Fruit fly (Drosophila melanogaster) whole organism, embryonic: ENCODE results near the gene htk.

Experiments used
- Ada2b ChIP-seq: fragments of 200-800 bp; sonication (Bioruptor generic); IDR thresholded peaks from 2 replicates; pipeline ENCODE4 v1.3.6; 2022; ENCODE audit warnings: missing biosample characterization, missing genetic modification characterization
- CG10267 ChIP-seq: fragments of 200-800 bp; sonication (Bioruptor generic); optimal IDR thresholded peaks from 2 replicates; lab custom pipeline; 2018; ENCODE audit warnings: missing biosample characterization, mild to moderate bottlenecking, missing genetic modification characterization, moderate library complexity
- CG10366 ChIP-seq: fragments of 200-800 bp; sonication (Bioruptor generic); IDR thresholded peaks from 2 replicates; pipeline ENCODE4 v1.3.6; 2022; ENCODE audit warnings: missing biosample characterization, missing genetic modification characterization
- CG14710 ChIP-seq: fragments of 200-800 bp; sonication (Bioruptor generic); optimal IDR thresholded peaks from 3 replicates; lab custom pipeline; 2019; ENCODE audit warnings: missing biosample characterization, mild to moderate bottlenecking, missing genetic modification characterization, moderate library complexity
- CG14860 ChIP-seq: fragments of 200-800 bp; sonication (Bioruptor generic); IDR thresholded peaks from 3 replicates; pipeline ENCODE4 v1.3.6; 2022; ENCODE audit warnings: missing biosample characterization, missing genetic modification characterization; ENCODE audit not compliant: partially characterized antibody
- CG15514 ChIP-seq: fragments of 200-800 bp; sonication (Bioruptor generic); optimal IDR thresholded peaks from 3 replicates; lab custom pipeline; 2017; ENCODE audit warnings: missing biosample characterization, missing genetic modification characterization, mild to moderate bottlenecking, moderate library complexity, missing genetic modification reagents
- CG1603 ChIP-seq: fragments of 200-800 bp; sonication (Bioruptor generic); optimal IDR thresholded peaks from 2 replicates; lab custom pipeline; 2019; ENCODE audit warnings: missing biosample characterization, mild to moderate bottlenecking, missing genetic modification characterization, moderate library complexity
- CG18619 ChIP-seq: fragments of 200-800 bp; sonication (Bioruptor generic); optimal IDR thresholded peaks from 3 replicates; lab custom pipeline; 2017; ENCODE audit warnings: missing biosample characterization, mild to moderate bottlenecking, missing genetic modification characterization
- CG2116 ChIP-seq: fragments of 200-800 bp; sonication (Bioruptor generic); optimal IDR thresholded peaks from 3 replicates; lab custom pipeline; 2018; ENCODE audit warnings: missing biosample characterization, mild to moderate bottlenecking, missing genetic modification characterization
- CG30020 ChIP-seq: fragments of 200-800 bp; optimal IDR thresholded peaks from 2 replicates; lab custom pipeline; 2019; ENCODE audit warnings: missing biosample characterization, mild to moderate bottlenecking, missing genetic modification characterization, moderate library complexity
- CG32532 ChIP-seq: fragments of 200-800 bp; sonication (Bioruptor generic); IDR thresholded peaks from 2 replicates; pipeline ENCODE4 v1.3.6; 2022; ENCODE audit warnings: missing biosample characterization, missing genetic modification characterization
- CG34224 ChIP-seq: fragments of 200-800 bp; sonication (Bioruptor generic); IDR thresholded peaks from 3 replicates; pipeline ENCODE4 v1.3.6; 2022; ENCODE audit warnings: missing biosample characterization, missing genetic modification characterization; ENCODE audit not compliant: partially characterized antibody
- CG3847 ChIP-seq: fragments of 200-800 bp; sonication (Bioruptor generic); IDR thresholded peaks from 2 replicates; pipeline ENCODE4 v1.3.6; 2022; ENCODE audit warnings: missing biosample characterization, missing genetic modification characterization
- CG4617 ChIP-seq: fragments of 200-800 bp; sonication (Bioruptor generic); optimal IDR thresholded peaks from 3 replicates; lab custom pipeline; 2016; ENCODE audit warnings: missing biosample characterization, missing genetic modification characterization, borderline replicate concordance
- CG5953 ChIP-seq: fragments of 200-800 bp; sonication (Bioruptor generic); IDR thresholded peaks from 2 replicates; pipeline ENCODE4 v1.3.6; 2022; ENCODE audit warnings: missing biosample characterization, missing genetic modification characterization
- CG7963 ChIP-seq: fragments of 200-800 bp; sonication (Bioruptor generic); IDR thresholded peaks from 3 replicates; pipeline ENCODE4 v1.3.6; 2022; ENCODE audit warnings: missing biosample characterization, missing genetic modification characterization; ENCODE audit not compliant: partially characterized antibody
- CG8290 ChIP-seq, 3 experiments: fragments of 200-800 bp; sonication (Bioruptor generic); optimal IDR thresholded peaks; 2 replicates each; lab custom pipeline; 2016 to 2019; ENCODE audit warnings: missing biosample characterization in 3 of 3, missing genetic modification characterization in 3 of 3, mild to moderate bottlenecking in 2 of 3, moderate library complexity in 1 of 3
- CG8765 ChIP-seq: fragments of 200-800 bp; sonication (Bioruptor generic); IDR thresholded peaks from 2 replicates; pipeline ENCODE4 v1.3.6; 2022; ENCODE audit warnings: missing biosample characterization, missing genetic modification characterization
- Dip2 ChIP-seq: fragments of 200-800 bp; sonication (Bioruptor generic); IDR thresholded peaks from 2 replicates; pipeline ENCODE4 v1.3.6; 2022; ENCODE audit warnings: missing biosample characterization, missing genetic modification characterization
- Doc3 ChIP-seq: fragments of 200-800 bp; sonication (Bioruptor generic); IDR thresholded peaks from 3 replicates; pipeline ENCODE4 v1.3.6; 2022; ENCODE audit warnings: missing biosample characterization, missing genetic modification characterization; ENCODE audit not compliant: partially characterized antibody
- Dp ChIP-seq: fragments of 200-800 bp; sonication (Bioruptor generic); optimal IDR thresholded peaks from 2 replicates; lab custom pipeline; 2018; ENCODE audit warnings: missing biosample characterization, mild to moderate bottlenecking, missing genetic modification characterization, moderate library complexity
- Dref ChIP-seq: fragments of 200-800 bp; sonication (Bioruptor generic); IDR thresholded peaks from 2 replicates; pipeline ENCODE4 v1.3.6; 2022; ENCODE audit warnings: missing biosample characterization, missing genetic modification characterization
- Ets97D ChIP-seq: fragments of 200-800 bp; sonication (Bioruptor generic); optimal IDR thresholded peaks from 3 replicates; lab custom pipeline; 2016; ENCODE audit warnings: missing biosample characterization, missing genetic modification characterization
- H15 ChIP-seq: fragments of 200-800 bp; sonication (Bioruptor generic); IDR thresholded peaks from 3 replicates; pipeline ENCODE4 v1.3.6; 2022; ENCODE audit warnings: missing biosample characterization, missing genetic modification characterization
- HLH4C ChIP-seq: fragments of 200-800 bp; sonication (Bioruptor generic); IDR thresholded peaks from 3 replicates; pipeline ENCODE4 v1.3.6; 2022; ENCODE audit warnings: missing biosample characterization, missing genetic modification characterization; ENCODE audit not compliant: partially characterized antibody
- Lhr ChIP-seq: fragments of 200-800 bp; sonication (Bioruptor generic); optimal IDR thresholded peaks from 3 replicates; lab custom pipeline; 2017; ENCODE audit warnings: mild to moderate bottlenecking, missing biosample characterization, missing genetic modification reagents, missing genetic modification characterization
- MESR4 ChIP-seq: fragments of 200-800 bp; sonication (Bioruptor generic); optimal IDR thresholded peaks from 2 replicates; lab custom pipeline; 2018; ENCODE audit warnings: missing biosample characterization, mild to moderate bottlenecking, missing genetic modification characterization, moderate library complexity
- Med ChIP-seq: fragments of 200-800 bp; sonication (Bioruptor generic); peaks from one replicate; lab custom pipeline; 2016; ENCODE audit warnings: missing biosample characterization, missing genetic modification characterization, mild to moderate bottlenecking, inconsistent platforms, moderate library complexity
- Opbp ChIP-seq: fragments of 200-800 bp; sonication (Bioruptor generic); IDR thresholded peaks from 3 replicates; pipeline ENCODE4 v1.3.6; 2022; ENCODE audit warnings: missing biosample characterization, missing genetic modification characterization; ENCODE audit not compliant: partially characterized antibody
- Rfx ChIP-seq: fragments of 200-800 bp; sonication (Bioruptor generic); IDR thresholded peaks from 2 replicates; pipeline ENCODE4 v1.3.6; 2022; ENCODE audit warnings: missing biosample characterization, missing genetic modification characterization
- Usf ChIP-seq: fragments of 200-800 bp; sonication (Bioruptor generic); optimal IDR thresholded peaks from 2 replicates; lab custom pipeline; 2017; ENCODE audit warnings: missing genotype, missing biosample characterization, missing genetic modification characterization
- Xbp1 ChIP-seq: fragments of 200-800 bp; sonication (Bioruptor generic); optimal IDR thresholded peaks from 3 replicates; lab custom pipeline; 2016; ENCODE audit warnings: missing biosample characterization, mild to moderate bottlenecking, missing genetic modification characterization
- amos ChIP-seq: fragments of 200-800 bp; sonication (Bioruptor generic); IDR thresholded peaks from 2 replicates; pipeline ENCODE4 v1.3.6; 2022; ENCODE audit warnings: missing biosample characterization, missing genetic modification characterization; ENCODE audit not compliant: partially characterized antibody
- dmrt11E ChIP-seq: fragments of 200-800 bp; sonication (Bioruptor generic); optimal IDR thresholded peaks from 3 replicates; lab custom pipeline; 2018; ENCODE audit warnings: missing biosample characterization, mild to moderate bottlenecking, missing genetic modification characterization, moderate library complexity
- hb ChIP-seq: fragments of 200-800 bp; sonication (Bioruptor generic); IDR thresholded peaks from 3 replicates; pipeline ENCODE4 v1.3.6; 2022; ENCODE audit warnings: missing biosample characterization, missing genetic modification characterization; ENCODE audit not compliant: partially characterized antibody
- knrl ChIP-seq: fragments of 200-800 bp; sonication (Bioruptor generic); IDR thresholded peaks from 3 replicates; pipeline ENCODE4 v1.3.6; 2022; ENCODE audit warnings: missing biosample characterization, missing genetic modification characterization; ENCODE audit not compliant: partially characterized antibody
- mld ChIP-seq: fragments of 200-800 bp; sonication (Bioruptor generic); IDR thresholded peaks from 3 replicates; pipeline ENCODE4 v1.3.6; 2022; ENCODE audit warnings: missing biosample characterization, missing genetic modification characterization; ENCODE audit not compliant: partially characterized antibody
- nerfin-2 ChIP-seq: fragments of 200-800 bp; sonication (Bioruptor generic); IDR thresholded peaks from 2 replicates; pipeline ENCODE4 v1.3.6; 2022; ENCODE audit warnings: missing biosample characterization, missing genetic modification characterization; ENCODE audit not compliant: partially characterized antibody
- pan ChIP-seq, 4 experiments: fragments of >200 bp in 3 of 4; fragments of 200-800 bp in 1 of 4; sonication (Bioruptor generic) in 1 of 4; optimal IDR thresholded peaks in 3 of 4; IDR thresholded peaks in 1 of 4; 2 replicates each; pipeline versions ENCODE4 v1.3.6 to Lab custom; 2017 to 2022; ENCODE audit warnings: missing biosample characterization in 2 of 4, missing genetic modification characterization in 2 of 4, mixed read lengths in 1 of 4
- phol ChIP-seq: fragments of 200-800 bp; sonication (Bioruptor generic); optimal IDR thresholded peaks from 3 replicates; lab custom pipeline; 2018; ENCODE audit warnings: missing biosample characterization, mild to moderate bottlenecking, missing genetic modification characterization, moderate library complexity
- pzg ChIP-seq: fragments of 200-800 bp; sonication (Bioruptor generic); optimal IDR thresholded peaks from 3 replicates; lab custom pipeline; 2018; ENCODE audit warnings: missing biosample characterization, mild to moderate bottlenecking, missing genetic modification characterization, moderate library complexity
- rib ChIP-seq: fragments of 200-800 bp; sonication (Bioruptor generic); IDR thresholded peaks from 2 replicates; pipeline ENCODE4 v1.3.6; 2022; ENCODE audit warnings: missing biosample characterization, missing genetic modification characterization
- row ChIP-seq: fragments of 200-800 bp; sonication (Bioruptor generic); IDR thresholded peaks from 3 replicates; pipeline ENCODE4 v1.3.6; 2022; ENCODE audit warnings: missing biosample characterization, missing genetic modification characterization
- schlank ChIP-seq: fragments of 200-800 bp; sonication (Bioruptor generic); optimal IDR thresholded peaks from 2 replicates; lab custom pipeline; 2018; ENCODE audit warnings: missing biosample characterization, mild to moderate bottlenecking, missing genetic modification characterization
- tna ChIP-seq: fragments of 200-800 bp; sonication (Bioruptor generic); IDR thresholded peaks from 2 replicates; pipeline ENCODE4 v1.3.6; 2022; ENCODE audit warnings: missing biosample characterization, missing genetic modification characterization; ENCODE audit not compliant: partially characterized antibody
- vnd ChIP-seq: fragments of 200-800 bp; sonication (Bioruptor generic); IDR thresholded peaks from 3 replicates; pipeline ENCODE4 v1.3.6; 2022; ENCODE audit warnings: missing biosample characterization, missing genetic modification characterization; ENCODE audit not compliant: partially characterized antibody
- vvl ChIP-seq: fragments of 200-800 bp; sonication (Bioruptor generic); IDR thresholded peaks from 2 replicates; pipeline ENCODE4 v1.3.6; 2022; ENCODE audit warnings: missing biosample characterization, missing genetic modification characterization

The htk gene

DNA sequence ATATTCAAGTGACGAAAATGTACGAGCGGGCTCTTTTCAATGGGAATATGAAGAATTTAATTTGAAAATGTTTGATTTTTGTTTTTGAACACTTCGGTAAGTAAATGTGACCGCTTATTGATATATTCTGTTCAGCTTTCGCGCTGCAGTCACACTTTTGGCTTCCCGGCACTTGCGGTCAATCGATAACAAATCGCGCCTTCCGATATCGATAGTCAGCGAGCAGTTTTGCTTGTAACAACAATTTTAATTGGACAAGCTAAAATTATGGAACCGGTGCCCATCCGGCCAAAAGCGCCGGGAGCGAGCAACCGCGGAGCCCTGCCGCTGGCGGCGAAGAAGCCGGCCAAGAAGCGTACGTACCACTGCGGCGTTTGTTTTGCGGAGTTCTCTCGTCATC lies 13.1 kb upstream of the htk start, which contains the start of gene CG7101 (continued):
- peak; percentile 55 for TF ChIP-seq Lhr (GFP tag; lab: Kevin White, UChicago)
- TF ChIP-seq CG7963 = peak; percentile 70
- TF ChIP-seq amos (GFP tag; lab: Robert Waterston, UW) = peak; percentile 63
- no peak for TF ChIP-seq dmrt11E (tag; lab: Kevin White, UChicago)
- TF ChIP-seq HLH4C (GFP tag; lab: Robert Waterston, UW) = peak; percentile 79
- peak; percentile 55 for TF ChIP-seq CG15514
- TF ChIP-seq vnd = peak; percentile 57
- peak; percentile 3 for TF ChIP-seq Xbp1 (GFP tag; lab: Kevin White, UChicago)
- TF ChIP-seq pan (optimal IDR thresholded peaks at IDR 0.05; lab: Kevin White, UChicago) = no peak
- TF ChIP-seq pan (GFP tag; optimal IDR thresholded peaks at IDR 0.05 in 1 of 2, IDR thresholded peaks at IDR 0.05 in 1 of 2) = peak in 1 of 2 experiments; percentile 18
- TF ChIP-seq H15 = no peak
- peak; percentile 25 for TF ChIP-seq CG8290 (GFP tag; optimal IDR thresholded peaks at IDR 0.05; lab: Kevin White, UChicago)
- no peak for TF ChIP-seq CG8290 (tag; optimal IDR thresholded peaks at IDR 0.05; lab: Kevin White, UChicago)
- 0 out of 2 replicates have a peak, but pooled peaks have one; percentile 14 for TF ChIP-seq vvl (GFP tag; lab: Robert Waterston, UW)
- peak; percentile 25 for TF ChIP-seq CG30020 (tag; lab: Kevin White, UChicago)
- TF ChIP-seq Ets97D (GFP tag; lab: Kevin White, UChicago) = peak; percentile 64
- TF ChIP-seq CG4617 (GFP tag; lab: Kevin White, UChicago) = no peak
- TF ChIP-seq CG10366 (GFP tag; lab: Robert Waterston, UW) = no peak
- TF ChIP-seq CG34224 (GFP tag; lab: Robert Waterston, UW) = peak; percentile 73; the same call in 2 of the 3 replicates
- 0 out of 2 replicates have a peak, but pooled peaks have one; percentile 17 for TF ChIP-seq rib (GFP tag; lab: Robert Waterston, UW)
- TF ChIP-seq CG18619 (GFP tag; lab: Kevin White, UChicago) = no peak
- TF ChIP-seq Doc3 = peak; percentile 47; the same call in 2 of the 3 replicates
- TF ChIP-seq Med = peak; percentile 62
- no peak for TF ChIP-seq Dip2 (GFP tag; lab: Robert Waterston, UW)
- peak; percentile 28 for TF ChIP-seq CG14710 (tag; lab: Kevin White, UChicago)
- peak; percentile 55 for TF ChIP-seq CG2116
- TF ChIP-seq pzg = peak; percentile 66
- TF ChIP-seq row (GFP tag; lab: Robert Waterston, UW) = peak; percentile 31; the same call in 1 of the 3 replicates
- no peak for TF ChIP-seq CG8765 (GFP tag; lab: Robert Waterston, UW)
- peak; percentile 21; the same call in 1 of the 2 replicates for TF ChIP-seq Rfx (GFP tag; lab: Robert Waterston, UW)
- TF ChIP-seq schlank (tag; lab: Kevin White, UChicago) = no peak
- TF ChIP-seq Dref (GFP tag; lab: Robert Waterston, UW) = peak; percentile 82
- peak; percentile 72 for TF ChIP-seq tna (GFP tag; lab: Robert Waterston, UW)
- TF ChIP-seq CG32532 = no peak
- TF ChIP-seq mld = peak; percentile 61; the same call in 1 of the 3 replicates
- TF ChIP-seq CG1603 = peak; percentile 59
- peak; percentile 11 for TF ChIP-seq phol (tag; lab: Kevin White, UChicago)
- TF ChIP-seq CG10267 (tag; lab: Kevin White, UChicago) = peak; percentile 27
- peak; percentile 42; the same call in 1 of the 2 replicates for TF ChIP-seq CG3847 (GFP tag; lab: Robert Waterston, UW)
- no peak for TF ChIP-seq Usf (GFP tag; lab: Kevin White, UChicago)
- no peak for TF ChIP-seq CG5953 (GFP tag; lab: Robert Waterston, UW)
- TF ChIP-seq MESR4 (GFP tag; lab: Kevin White, UChicago) = peak; percentile 48
- TF ChIP-seq Dp = peak; percentile 71
- TF ChIP-seq nerfin-2 (GFP tag; lab: Robert Waterston, UW) = peak; percentile 56
- TF ChIP-seq Opbp (GFP tag; lab: Robert Waterston, UW) = peak; percentile 71; the same call in 2 of the 3 replicates
- peak; percentile 50; the same call in 1 of the 3 replicates for TF ChIP-seq hb
- TF ChIP-seq knrl (GFP tag; lab: Robert Waterston, UW) = peak; percentile 50; the same call in 2 of the 3 replicates
- no peak for TF ChIP-seq Ada2b
- peak; percentile 62 for TF ChIP-seq CG14860
